Fruit fly (Drosophila melanogaster) whole organism, embryonic: Measurements from ENCODE around the gene CG11089.

Experiments
- Atf6 ChIP-seq: fragments of 200-800 bp; sonication (Bioruptor generic); IDR thresholded peaks from 2 replicates; pipeline ENCODE4 v1.3.6; 2022; ENCODE audit warnings: missing biosample characterization, missing genetic modification characterization
- Bteb2 ChIP-seq: fragments of 200-800 bp; sonication (Bioruptor generic); optimal IDR thresholded peaks from 2 replicates; lab custom pipeline; 2016; ENCODE audit warnings: missing biosample characterization, missing genetic modification characterization
- CG10462 ChIP-seq: fragments of 200-800 bp; sonication (Bioruptor generic); optimal IDR thresholded peaks from 2 replicates; lab custom pipeline; 2016; ENCODE audit warnings: missing biosample characterization, missing genetic modification characterization
- CG11456 ChIP-seq: fragments of 200-800 bp; sonication (Bioruptor generic); IDR thresholded peaks from 3 replicates; pipeline ENCODE4 v1.3.6; 2022; ENCODE audit warnings: missing biosample characterization, missing genetic modification characterization
- CG12299 ChIP-seq: fragments of 200-800 bp; sonication (Bioruptor generic); optimal IDR thresholded peaks from 2 replicates; lab custom pipeline; 2018; ENCODE audit warnings: missing biosample characterization, mild to moderate bottlenecking, missing genetic modification characterization
- CG13624 ChIP-seq: fragments of 200-800 bp; sonication (Bioruptor generic); optimal IDR thresholded peaks from 2 replicates; lab custom pipeline; 2016; ENCODE audit warnings: missing biosample characterization, missing genetic modification characterization
- CG15479 ChIP-seq: fragments of 200-800 bp; sonication (Bioruptor generic); optimal IDR thresholded peaks from 3 replicates; lab custom pipeline; 2019; ENCODE audit warnings: missing biosample characterization, mild to moderate bottlenecking, missing genetic modification characterization, moderate library complexity
- CG16779 ChIP-seq: fragments of 200-800 bp; sonication (Bioruptor generic); IDR thresholded peaks from 2 replicates; pipeline ENCODE4 v1.3.6; 2022; ENCODE audit warnings: missing biosample characterization, missing genetic modification characterization
- CG16813 ChIP-seq: fragments of 200-800 bp; sonication (Bioruptor generic); IDR thresholded peaks from 3 replicates; pipeline ENCODE4 v1.3.6; 2022; ENCODE audit warnings: missing biosample characterization, missing genetic modification characterization; ENCODE audit not compliant: partially characterized antibody
- CG17568 ChIP-seq: fragments of 200-800 bp; sonication (Bioruptor generic); optimal IDR thresholded peaks from 2 replicates; lab custom pipeline; 2018; ENCODE audit warnings: missing biosample characterization, mild to moderate bottlenecking, missing genetic modification characterization, moderate library complexity
- CG30020 ChIP-seq: fragments of 200-800 bp; optimal IDR thresholded peaks from 2 replicates; lab custom pipeline; 2019; ENCODE audit warnings: missing biosample characterization, mild to moderate bottlenecking, missing genetic modification characterization, moderate library complexity
- CG3065 ChIP-seq: fragments of 200-800 bp; sonication (Bioruptor generic); optimal IDR thresholded peaks from 2 replicates; lab custom pipeline; 2016; ENCODE audit warnings: missing biosample characterization, missing genetic modification characterization
- CG31224 ChIP-seq: fragments of 200-800 bp; sonication (Bioruptor generic); IDR thresholded peaks from 2 replicates; pipeline ENCODE4 v1.3.6; 2022; ENCODE audit warnings: missing biosample characterization, missing genetic modification characterization
- CG32772 ChIP-seq: fragments of 200-800 bp; sonication (Bioruptor generic); IDR thresholded peaks from 2 replicates; pipeline ENCODE4 v1.3.6; 2022; ENCODE audit warnings: missing biosample characterization, missing genetic modification characterization
- CG3838 ChIP-seq: fragments of 200-800 bp; sonication (Bioruptor generic); optimal IDR thresholded peaks from 3 replicates; lab custom pipeline; 2016; ENCODE audit warnings: missing biosample characterization, missing genetic modification characterization
- CG4360 ChIP-seq: fragments of 200-800 bp; sonication (Bioruptor generic); IDR thresholded peaks from 2 replicates; pipeline ENCODE4 v1.3.6; 2022; ENCODE audit warnings: missing biosample characterization, missing genetic modification characterization
- CG6175 ChIP-seq: fragments of 200-800 bp; sonication (Bioruptor generic); IDR thresholded peaks from 3 replicates; pipeline ENCODE4 v1.3.6; 2022; ENCODE audit warnings: missing biosample characterization, missing genetic modification characterization
- CG6254 ChIP-seq: fragments of 200-800 bp; sonication (Bioruptor generic); optimal IDR thresholded peaks from 3 replicates; lab custom pipeline; 2017; ENCODE audit warnings: mild to moderate bottlenecking, missing biosample characterization, missing genetic modification reagents, missing genetic modification characterization
- CG8765 ChIP-seq: fragments of 200-800 bp; sonication (Bioruptor generic); IDR thresholded peaks from 2 replicates; pipeline ENCODE4 v1.3.6; 2022; ENCODE audit warnings: missing biosample characterization, missing genetic modification characterization
- CHES-1-like ChIP-seq: fragments of 200-800 bp; sonication (Bioruptor generic); optimal IDR thresholded peaks from 2 replicates; lab custom pipeline; 2016; ENCODE audit warnings: missing biosample characterization, missing genetic modification characterization
- CrebB ChIP-seq: fragments of 200-800 bp; sonication (Bioruptor generic); optimal IDR thresholded peaks from 3 replicates; lab custom pipeline; 2018; ENCODE audit warnings: missing biosample characterization, mild to moderate bottlenecking, missing genetic modification characterization
- D19B ChIP-seq: fragments of 200-800 bp; sonication (Bioruptor generic); optimal IDR thresholded peaks from 2 replicates; lab custom pipeline; 2017; ENCODE audit warnings: missing biosample characterization, mild to moderate bottlenecking, missing genetic modification characterization
- Deaf1 ChIP-seq: fragments of 200-800 bp; optimal IDR thresholded peaks from 3 replicates; lab custom pipeline; 2019; ENCODE audit warnings: missing biosample characterization, mild to moderate bottlenecking, missing genetic modification characterization, moderate library complexity
- Dfd ChIP-seq, 2 experiments: fragments of >200 bp; optimal IDR thresholded peaks; 2 replicates each; lab custom pipeline; 2017; ENCODE audit warnings: missing biosample characterization in 2 of 2, missing genetic modification characterization in 2 of 2
- Doc3 ChIP-seq: fragments of 200-800 bp; sonication (Bioruptor generic); IDR thresholded peaks from 3 replicates; pipeline ENCODE4 v1.3.6; 2022; ENCODE audit warnings: missing biosample characterization, missing genetic modification characterization; ENCODE audit not compliant: partially characterized antibody
- Elba2 ChIP-seq: fragments of 200-800 bp; sonication (Bioruptor generic); optimal IDR thresholded peaks from 3 replicates; lab custom pipeline; 2016; ENCODE audit warnings: missing biosample characterization, missing genetic modification characterization
- MTF-1 ChIP-seq: fragments of 200-800 bp; sonication (Bioruptor generic); optimal IDR thresholded peaks from 2 replicates; lab custom pipeline; 2018; ENCODE audit warnings: missing biosample characterization, mild to moderate bottlenecking, missing genetic modification characterization, borderline replicate concordance
- Mad ChIP-seq: fragments of 200-800 bp; sonication (Bioruptor generic); optimal IDR thresholded peaks from 2 replicates; lab custom pipeline; 2016; ENCODE audit warnings: missing biosample characterization, missing genetic modification characterization
- Neu2 ChIP-seq: fragments of 200-800 bp; sonication (Bioruptor generic); optimal IDR thresholded peaks from 3 replicates; lab custom pipeline; 2016; ENCODE audit warnings: missing biosample characterization, missing genetic modification characterization, borderline replicate concordance
- Poxn ChIP-seq: fragments of 200-800 bp; sonication (Bioruptor generic); IDR thresholded peaks from 2 replicates; pipeline ENCODE4 v1.3.6; 2022; ENCODE audit warnings: missing biosample characterization, missing genetic modification characterization
- Sox102F ChIP-seq: fragments of 200-800 bp; sonication (Bioruptor generic); optimal IDR thresholded peaks from 2 replicates; lab custom pipeline; 2018; ENCODE audit warnings: missing biosample characterization, mild to moderate bottlenecking, missing genetic modification characterization, moderate library complexity
- Sry-δ ChIP-seq: fragments of 200-800 bp; sonication (Bioruptor generic); optimal IDR thresholded peaks from 2 replicates; lab custom pipeline; 2016; ENCODE audit warnings: missing biosample characterization, missing genetic modification characterization
- dmrt99B ChIP-seq: fragments of 200-800 bp; sonication (Bioruptor generic); optimal IDR thresholded peaks from 2 replicates; lab custom pipeline; 2018; ENCODE audit warnings: missing biosample characterization, mild to moderate bottlenecking, missing genetic modification characterization, moderate library complexity
- hb ChIP-seq: fragments of 200-800 bp; sonication (Bioruptor generic); IDR thresholded peaks from 3 replicates; pipeline ENCODE4 v1.3.6; 2022; ENCODE audit warnings: missing biosample characterization, missing genetic modification characterization; ENCODE audit not compliant: partially characterized antibody
- her ChIP-seq: fragments of 200-800 bp; sonication (Bioruptor generic); optimal IDR thresholded peaks from 2 replicates; lab custom pipeline; 2016; ENCODE audit warnings: missing biosample characterization, missing genetic modification characterization
- insv ChIP-seq, 2 experiments: fragments of 200-800 bp; sonication (Bioruptor generic); optimal IDR thresholded peaks; 3 replicates each; lab custom pipeline; 2016 to 2018; ENCODE audit warnings: missing biosample characterization in 2 of 2, missing genetic modification characterization in 2 of 2
- lbe ChIP-seq: fragments of 200-800 bp; sonication (Bioruptor generic); optimal IDR thresholded peaks from 2 replicates; lab custom pipeline; 2016; ENCODE audit warnings: missing biosample characterization, mild to moderate bottlenecking, missing genetic modification characterization
- lmd ChIP-seq: fragments of 200-800 bp; sonication (Bioruptor generic); IDR thresholded peaks from 2 replicates; pipeline ENCODE4 v1.3.6; 2022; ENCODE audit warnings: missing biosample characterization, missing genetic modification characterization
- pum ChIP-seq: fragments of 200-800 bp; sonication (Bioruptor generic); optimal IDR thresholded peaks from 2 replicates; lab custom pipeline; 2016; ENCODE audit warnings: missing biosample characterization, missing genetic modification characterization
- sc ChIP-seq, 3 experiments: fragments of >200 bp in 2 of 3; fragments of 200-800 bp in 1 of 3; sonication (Bioruptor generic) in 1 of 3; optimal IDR thresholded peaks; 2 replicates in 2 of 3; 3 replicates in 1 of 3; lab custom pipeline; 2017; ENCODE audit warnings: mild to moderate bottlenecking in 1 of 3, missing biosample characterization in 1 of 3, missing genetic modification characterization in 1 of 3, missing genetic modification reagents in 1 of 3
- scrt ChIP-seq: fragments of 200-800 bp; sonication (Bioruptor generic); optimal IDR thresholded peaks from 2 replicates; lab custom pipeline; 2018; ENCODE audit warnings: missing biosample characterization, mild to moderate bottlenecking, missing genetic modification characterization, moderate library complexity
- sd ChIP-seq: fragments of 200-800 bp; sonication (Bioruptor generic); optimal IDR thresholded peaks from 3 replicates; lab custom pipeline; 2018; ENCODE audit warnings: missing biosample characterization, mild to moderate bottlenecking, missing genetic modification characterization, moderate library complexity
- sr ChIP-seq: fragments of 200-800 bp; sonication (Bioruptor generic); IDR thresholded peaks from 3 replicates; pipeline ENCODE4 v1.3.6; 2022; ENCODE audit warnings: missing biosample characterization, missing genetic modification characterization
- stc ChIP-seq: fragments of 200-800 bp; sonication (Bioruptor generic); IDR thresholded peaks from 2 replicates; pipeline ENCODE4 v1.3.6; 2022; ENCODE audit warnings: missing biosample characterization, missing genetic modification characterization
- tap ChIP-seq: fragments of 200-800 bp; optimal IDR thresholded peaks from 3 replicates; lab custom pipeline; 2019; ENCODE audit warnings: missing biosample characterization, mild to moderate bottlenecking, missing genetic modification characterization, moderate library complexity
- tll ChIP-seq, 2 experiments: fragments of 200-800 bp in 1 of 2; fragments of >200 bp in 1 of 2; sonication (Bioruptor generic) in 1 of 2; optimal IDR thresholded peaks; 2 replicates each; lab custom pipeline; 2017 to 2019; ENCODE audit warnings: missing biosample characterization in 2 of 2, missing genetic modification characterization in 2 of 2, mild to moderate bottlenecking in 1 of 2, moderate library complexity in 1 of 2
- vnd ChIP-seq: fragments of 200-800 bp; sonication (Bioruptor generic); IDR thresholded peaks from 3 replicates; pipeline ENCODE4 v1.3.6; 2022; ENCODE audit warnings: missing biosample characterization, missing genetic modification characterization; ENCODE audit not compliant: partially characterized antibody
- wek ChIP-seq: fragments of 200-800 bp; sonication (Bioruptor generic); optimal IDR thresholded peaks from 3 replicates; lab custom pipeline; 2018; ENCODE audit warnings: missing biosample characterization, mild to moderate bottlenecking, missing genetic modification characterization, moderate library complexity
- yki ChIP-seq: fragments of >200 bp; optimal IDR thresholded peaks from 3 replicates; lab custom pipeline; 2018
- zen2 ChIP-seq: fragments of 200-800 bp; sonication (Bioruptor generic); IDR thresholded peaks from 3 replicates; pipeline ENCODE4 v1.3.6; 2022; ENCODE audit warnings: missing biosample characterization, missing genetic modification characterization; ENCODE audit not compliant: partially characterized antibody

Gene CG11089

dm6 chr3R:24850420-24850819, 26.4 kb upstream of the CG11089 start, which contains the start of gene CG7006 (continued):
- TF ChIP-seq CG3065 (GFP tag; lab: Kevin White, UChicago) (peak; percentile 49), CG16813 (GFP tag; lab: Robert Waterston, UW) (peak; percentile 79), CrebB (tag; lab: Kevin White, UChicago) (peak; percentile 2), Neu2 (GFP tag; lab: Kevin White, UChicago) (no peak), scrt (GFP tag; lab: Kevin White, UChicago) (no peak), dmrt99B (tag; lab: Kevin White, UChicago) (no peak), Bteb2 (peak; percentile 81), CG6254 (GFP tag; lab: Kevin White, UChicago) (no peak), sc (optimal IDR thresholded peaks at IDR 0.05; lab: Kevin White, UChicago) (no peak), sc (GFP tag; optimal IDR thresholded peaks at IDR 0.05; lab: Kevin White, UChicago) (no peak), CG30020 (tag; lab: Kevin White, UChicago) (no peak), CHES-1-like (GFP tag; lab: Kevin White, UChicago) (peak; percentile 75), wek (no peak), Mad (GFP tag; lab: Kevin White, UChicago) (peak; percentile 50), stc (GFP tag; lab: Robert Waterston, UW) (no peak), CG6175 (GFP tag; lab: Robert Waterston, UW) (peak; percentile 44; the same call in 1 of the 3 replicates), CG32772 (GFP tag; lab: Robert Waterston, UW) (peak; percentile 50; the same call in 1 of the 2 replicates), D19B (GFP tag; lab: Kevin White, UChicago) (no peak), CG11456 (peak; percentile 85), CG12299 (no peak), tap (tag; lab: Kevin White, UChicago) (no peak), Sry-δ (GFP tag; lab: Kevin White, UChicago) (peak; percentile 76), Dfd (GFP tag; optimal IDR thresholded peaks at IDR 0.05; lab: Kevin White, UChicago) (no peak), insv (GFP tag; optimal IDR thresholded peaks at IDR 0.05; lab: Kevin White, UChicago) (peak in 1 of 2 experiments; percentile 13), sd (no peak), Sox102F (no peak), MTF-1 (no peak), sr (GFP tag; lab: Robert Waterston, UW) (no peak), tll (GFP tag; optimal IDR thresholded peaks at IDR 0.05; lab: Kevin White, UChicago) (no peak), CG4360 (GFP tag; lab: Robert Waterston, UW) (no peak), Poxn (GFP tag; lab: Robert Waterston, UW) (no peak), vnd (GFP tag; lab: Robert Waterston, UW) (peak; percentile 55; the same call in 2 of the 3 replicates), CG3838 (no peak), CG10462 (GFP tag; lab: Kevin White, UChicago) (no peak), her (GFP tag; lab: Kevin White, UChicago) (peak; percentile 75), Doc3 (GFP tag; lab: Robert Waterston, UW) (peak; percentile 47; the same call in 1 of the 3 replicates), lbe (GFP tag; lab: Kevin White, UChicago) (no peak), lmd (GFP tag; lab: Robert Waterston, UW) (peak; percentile 68; the same call in 1 of the 2 replicates), pum (GFP tag; lab: Kevin White, UChicago) (peak; percentile 58), CG8765 (no peak), CG13624 (GFP tag; lab: Kevin White, UChicago) (peak; percentile 90), CG16779 (GFP tag; lab: Robert Waterston, UW) (peak; percentile 85), yki (lab: Kevin White, UChicago) (no peak), CG31224 (GFP tag; lab: Robert Waterston, UW) (peak; percentile 39; the same call in 1 of the 2 replicates), zen2 (GFP tag; lab: Robert Waterston, UW) (no peak; the same call in 2 of the 3 replicates), hb (GFP tag; lab: Robert Waterston, UW) (peak; percentile 43; the same call in 1 of the 3 replicates), Atf6 (GFP tag; lab: Robert Waterston, UW) (peak; percentile 52), CG15479 (no peak), CG17568 (GFP tag; lab: Kevin White, UChicago) (no peak), Deaf1 (no peak), Elba2 (GFP tag; lab: Kevin White, UChicago) (peak; percentile 10)
